Fruit fly (Drosophila melanogaster) whole organism, embryonic: ENCODE measurements around the gene Rab21.

Source experiments
- Aef1 ChIP-seq: fragments of 200-800 bp; sonication (Bioruptor generic); IDR thresholded peaks from 3 replicates; pipeline ENCODE4 v1.3.6; 2022; ENCODE audit warnings: missing biosample characterization, missing genetic modification characterization
- B-H2 ChIP-seq: fragments of 200-800 bp; sonication (Bioruptor generic); optimal IDR thresholded peaks from 2 replicates; lab custom pipeline; 2018; ENCODE audit warnings: missing biosample characterization, mild to moderate bottlenecking, missing genetic modification characterization
- BEAF-32 ChIP-seq: fragments of 200-800 bp; sonication (Bioruptor generic); optimal IDR thresholded peaks from 3 replicates; lab custom pipeline; 2017; ENCODE audit warnings: missing biosample characterization, missing genetic modification characterization, mild to moderate bottlenecking, moderate library complexity, missing genetic modification reagents
- CG10274 ChIP-seq: fragments of 200-800 bp; sonication (Bioruptor generic); optimal IDR thresholded peaks from 3 replicates; lab custom pipeline; 2017; ENCODE audit warnings: missing biosample characterization, mild to moderate bottlenecking, missing genetic modification characterization
- CG10565 ChIP-seq: fragments of 200-800 bp; sonication (Bioruptor generic); optimal IDR thresholded peaks from 3 replicates; lab custom pipeline; 2016; ENCODE audit warnings: missing biosample characterization, mild to moderate bottlenecking, missing genetic modification characterization
- CG10979 ChIP-seq: fragments of 200-800 bp; sonication (Bioruptor generic); optimal IDR thresholded peaks from 2 replicates; lab custom pipeline; 2018; ENCODE audit warnings: missing biosample characterization, mild to moderate bottlenecking, missing genetic modification characterization, moderate library complexity
- CG11504 ChIP-seq: fragments of 200-800 bp; sonication (Bioruptor generic); optimal IDR thresholded peaks from 3 replicates; lab custom pipeline; 2019; ENCODE audit warnings: missing biosample characterization, mild to moderate bottlenecking, missing genetic modification characterization, moderate library complexity
- CG12769 ChIP-seq: fragments of 200-800 bp; sonication (Bioruptor generic); optimal IDR thresholded peaks from 2 replicates; lab custom pipeline; 2019; ENCODE audit warnings: missing biosample characterization, mild to moderate bottlenecking, missing genetic modification characterization, moderate library complexity
- CG13424 ChIP-seq: fragments of 200-800 bp; sonication (Bioruptor generic); optimal IDR thresholded peaks from 2 replicates; lab custom pipeline; 2019; ENCODE audit warnings: missing biosample characterization, mild to moderate bottlenecking, missing genetic modification characterization, moderate library complexity
- CG14014 ChIP-seq: fragments of 200-800 bp; sonication (Bioruptor generic); IDR thresholded peaks from 2 replicates; pipeline ENCODE4 v1.3.6; 2022; ENCODE audit warnings: missing biosample characterization, missing genetic modification characterization
- CG14050 ChIP-seq: fragments of 200-800 bp; sonication (Bioruptor generic); IDR thresholded peaks from 3 replicates; pipeline ENCODE4 v1.3.6; 2022; ENCODE audit warnings: missing biosample characterization, missing genetic modification characterization
- CG15073 ChIP-seq: fragments of 200-800 bp; sonication (Bioruptor generic); optimal IDR thresholded peaks from 2 replicates; lab custom pipeline; 2016; ENCODE audit warnings: missing biosample characterization, missing genetic modification characterization
- CG15514 ChIP-seq: fragments of 200-800 bp; sonication (Bioruptor generic); optimal IDR thresholded peaks from 3 replicates; lab custom pipeline; 2017; ENCODE audit warnings: missing biosample characterization, missing genetic modification characterization, mild to moderate bottlenecking, moderate library complexity, missing genetic modification reagents
- CG16813 ChIP-seq: fragments of 200-800 bp; sonication (Bioruptor generic); IDR thresholded peaks from 3 replicates; pipeline ENCODE4 v1.3.6; 2022; ENCODE audit warnings: missing biosample characterization, missing genetic modification characterization; ENCODE audit not compliant: partially characterized antibody
- CG17361 ChIP-seq: fragments of 200-800 bp; sonication (Bioruptor generic); IDR thresholded peaks from 3 replicates; pipeline ENCODE4 v1.3.6; 2022; ENCODE audit warnings: missing biosample characterization, missing genetic modification characterization
- CG17568 ChIP-seq: fragments of 200-800 bp; sonication (Bioruptor generic); optimal IDR thresholded peaks from 2 replicates; lab custom pipeline; 2018; ENCODE audit warnings: missing biosample characterization, mild to moderate bottlenecking, missing genetic modification characterization, moderate library complexity
- CG17912 ChIP-seq: fragments of 200-800 bp; sonication (Bioruptor generic); optimal IDR thresholded peaks from 2 replicates; lab custom pipeline; 2018; ENCODE audit warnings: missing biosample characterization, mild to moderate bottlenecking, missing genetic modification characterization
- CG18262 ChIP-seq: fragments of 200-800 bp; optimal IDR thresholded peaks from 3 replicates; lab custom pipeline; 2019; ENCODE audit warnings: missing biosample characterization, mild to moderate bottlenecking, missing genetic modification characterization, moderate library complexity
- CG18476 ChIP-seq: fragments of 200-800 bp; sonication (Bioruptor generic); optimal IDR thresholded peaks from 2 replicates; lab custom pipeline; 2016; ENCODE audit warnings: missing biosample characterization, mild to moderate bottlenecking, missing genetic modification characterization
- CG2678 ChIP-seq: fragments of 200-800 bp; sonication (Bioruptor generic); optimal IDR thresholded peaks from 3 replicates; lab custom pipeline; 2019; ENCODE audit warnings: missing biosample characterization, mild to moderate bottlenecking, missing genetic modification characterization, moderate library complexity
- CG3281 ChIP-seq: fragments of 200-800 bp; sonication (Bioruptor generic); optimal IDR thresholded peaks from 3 replicates; lab custom pipeline; 2017; ENCODE audit warnings: missing biosample characterization, mild to moderate bottlenecking, missing genetic modification characterization
- CG4730 ChIP-seq: fragments of 200-800 bp; sonication (Bioruptor generic); IDR thresholded peaks from 2 replicates; pipeline ENCODE4 v1.3.6; 2022; ENCODE audit warnings: missing biosample characterization, missing genetic modification characterization
- CG6272 ChIP-seq: fragments of 200-800 bp; sonication (Bioruptor generic); IDR thresholded peaks from 2 replicates; pipeline ENCODE4 v1.3.6; 2022; ENCODE audit warnings: missing biosample characterization, missing genetic modification characterization
- CG7556 ChIP-seq: fragments of 200-800 bp; sonication (Bioruptor generic); optimal IDR thresholded peaks from 2 replicates; lab custom pipeline; 2017; ENCODE audit warnings: missing biosample characterization, mild to moderate bottlenecking, missing genetic modification characterization
- CG7839 ChIP-seq: fragments of 200-800 bp; sonication (Bioruptor generic); optimal IDR thresholded peaks from 3 replicates; lab custom pipeline; 2018; ENCODE audit warnings: missing biosample characterization, mild to moderate bottlenecking, missing genetic modification characterization, moderate library complexity
- CG7928 ChIP-seq: fragments of 200-800 bp; sonication (Bioruptor generic); optimal IDR thresholded peaks from 2 replicates; lab custom pipeline; 2017; ENCODE audit warnings: missing biosample characterization, mild to moderate bottlenecking, missing genetic modification characterization
- CG8089 ChIP-seq: fragments of 200-800 bp; sonication (Bioruptor generic); optimal IDR thresholded peaks from 3 replicates; lab custom pipeline; 2016; ENCODE audit warnings: missing biosample characterization, missing genetic modification characterization
- CG8281 ChIP-seq: fragments of 200-800 bp; sonication (Bioruptor generic); optimal IDR thresholded peaks from 2 replicates; lab custom pipeline; 2018; ENCODE audit warnings: missing biosample characterization, mild to moderate bottlenecking, missing genetic modification characterization, moderate library complexity
- CG9727 ChIP-seq: fragments of 200-800 bp; sonication (Bioruptor generic); optimal IDR thresholded peaks from 3 replicates; lab custom pipeline; 2017; ENCODE audit warnings: missing biosample characterization, mild to moderate bottlenecking, missing genetic modification characterization
- CoRest ChIP-seq: fragments of 200-800 bp; sonication (Bioruptor generic); optimal IDR thresholded peaks from 3 replicates; lab custom pipeline; 2018; ENCODE audit warnings: missing biosample characterization, mild to moderate bottlenecking, missing genetic modification characterization, moderate library complexity
- Hr3 ChIP-seq: fragments of 200-800 bp; sonication (Bioruptor generic); optimal IDR thresholded peaks from 3 replicates; lab custom pipeline; 2016; ENCODE audit warnings: missing biosample characterization, missing genetic modification characterization
- MESR4 ChIP-seq: fragments of 200-800 bp; sonication (Bioruptor generic); optimal IDR thresholded peaks from 2 replicates; lab custom pipeline; 2018; ENCODE audit warnings: missing biosample characterization, mild to moderate bottlenecking, missing genetic modification characterization, moderate library complexity
- Sox100B ChIP-seq: fragments of 200-800 bp; sonication (Bioruptor generic); optimal IDR thresholded peaks from 3 replicates; lab custom pipeline; 2018; ENCODE audit warnings: missing biosample characterization, mild to moderate bottlenecking, missing genetic modification characterization
- Sox102F ChIP-seq: fragments of 200-800 bp; sonication (Bioruptor generic); optimal IDR thresholded peaks from 2 replicates; lab custom pipeline; 2018; ENCODE audit warnings: missing biosample characterization, mild to moderate bottlenecking, missing genetic modification characterization, moderate library complexity
- Spps ChIP-seq: fragments of 200-800 bp; sonication (Bioruptor generic); optimal IDR thresholded peaks from 2 replicates; lab custom pipeline; 2018; ENCODE audit warnings: missing biosample characterization, mild to moderate bottlenecking, missing genetic modification characterization
- ac ChIP-seq: fragments of 200-800 bp; sonication (Bioruptor generic); optimal IDR thresholded peaks from 3 replicates; lab custom pipeline; 2017; ENCODE audit warnings: missing biosample characterization, mild to moderate bottlenecking, missing genetic modification characterization
- dan ChIP-seq: fragments of 200-800 bp; sonication (Bioruptor generic); IDR thresholded peaks from 2 replicates; pipeline ENCODE4 v1.3.6; 2022; ENCODE audit warnings: missing biosample characterization, missing genetic modification characterization
- dmrt99B ChIP-seq: fragments of 200-800 bp; sonication (Bioruptor generic); optimal IDR thresholded peaks from 2 replicates; lab custom pipeline; 2018; ENCODE audit warnings: missing biosample characterization, mild to moderate bottlenecking, missing genetic modification characterization, moderate library complexity
- eve ChIP-seq, 2 experiments: fragments of >200 bp; optimal IDR thresholded peaks; 2 replicates each; lab custom pipeline; 2017; ENCODE audit warnings: missing biosample characterization in 2 of 2, missing genetic modification characterization in 2 of 2
- ewg ChIP-seq: fragments of 200-800 bp; sonication (Bioruptor generic); optimal IDR thresholded peaks from 3 replicates; lab custom pipeline; 2017; ENCODE audit warnings: mild to moderate bottlenecking, missing biosample characterization, missing genetic modification reagents, missing genetic modification characterization
- fru ChIP-seq: fragments of >200 bp; optimal IDR thresholded peaks from 2 replicates; lab custom pipeline; 2017
- fu2 ChIP-seq: fragments of 200-800 bp; sonication (Bioruptor generic); optimal IDR thresholded peaks from 2 replicates; lab custom pipeline; 2016; ENCODE audit warnings: missing biosample characterization, missing genetic modification characterization
- gce ChIP-seq: fragments of 200-800 bp; sonication (Bioruptor generic); IDR thresholded peaks from 3 replicates; pipeline ENCODE4 v1.3.6; 2022; ENCODE audit warnings: missing biosample characterization, missing genetic modification characterization
- mam ChIP-seq: fragments of 200-800 bp; sonication (Bioruptor generic); optimal IDR thresholded peaks from 3 replicates; lab custom pipeline; 2016; ENCODE audit warnings: missing biosample characterization, missing genetic modification characterization
- mld ChIP-seq: fragments of 200-800 bp; sonication (Bioruptor generic); IDR thresholded peaks from 3 replicates; pipeline ENCODE4 v1.3.6; 2022; ENCODE audit warnings: missing biosample characterization, missing genetic modification characterization; ENCODE audit not compliant: partially characterized antibody
- pros ChIP-seq: fragments of 200-800 bp; sonication (Bioruptor generic); optimal IDR thresholded peaks from 3 replicates; lab custom pipeline; 2019; ENCODE audit warnings: missing biosample characterization, mild to moderate bottlenecking, missing genetic modification characterization, moderate library complexity
- sqz ChIP-seq: fragments of 200-800 bp; sonication (Bioruptor generic); optimal IDR thresholded peaks from 3 replicates; lab custom pipeline; 2018; ENCODE audit warnings: missing biosample characterization, mild to moderate bottlenecking, missing genetic modification characterization
- tgo ChIP-seq: fragments of 200-800 bp; sonication (Bioruptor generic); IDR thresholded peaks from 3 replicates; pipeline ENCODE4 v1.3.6; 2022; ENCODE audit warnings: missing biosample characterization, missing genetic modification characterization

Gene Rab21

dm6 chrX:23004598-23005469 is 8.4 kb downstream of the Rab21 start, which contains the start of the genes stnA and stnB (continued):
- TF ChIP-seq CG4730 (GFP tag; lab: Robert Waterston, UW): peak; percentile 30; the same call in 1 of the 2 replicates
- TF ChIP-seq Aef1: 0 out of 3 replicates have a peak, but pooled peaks have one; percentile 18
- TF ChIP-seq CG7839 (tag; lab: Kevin White, UChicago): peak; percentile 39
- peak; percentile 61 for TF ChIP-seq CG2678 (tag; lab: Kevin White, UChicago)
- TF ChIP-seq gce (GFP tag; lab: Robert Waterston, UW): no peak
- no peak for TF ChIP-seq CG17912 (GFP tag; lab: Kevin White, UChicago)
- no peak for TF ChIP-seq MESR4
- peak; percentile 54 for TF ChIP-seq CG11504
- TF ChIP-seq CG13424 (tag; lab: Kevin White, UChicago): peak; percentile 44
- TF ChIP-seq tgo (GFP tag; lab: Robert Waterston, UW): 0 out of 3 replicates have a peak, but pooled peaks have one; percentile 16
- TF ChIP-seq CG12769 (tag; lab: Kevin White, UChicago): no peak
- no peak for TF ChIP-seq B-H2
- TF ChIP-seq CG18262 (tag; lab: Kevin White, UChicago): peak; percentile 4
- TF ChIP-seq Spps (tag; lab: Kevin White, UChicago): no peak
- TF ChIP-seq Sox100B (GFP tag; lab: Kevin White, UChicago): peak; percentile 14
- TF ChIP-seq BEAF-32 (GFP tag; lab: Kevin White, UChicago): peak; percentile 17
- TF ChIP-seq fu2 (GFP tag; lab: Kevin White, UChicago): no peak
- TF ChIP-seq CG17361 (GFP tag; lab: Robert Waterston, UW): 0 out of 3 replicates have a peak, but pooled peaks have one; percentile 34
- no peak for TF ChIP-seq sqz (GFP tag; lab: Kevin White, UChicago)
- peak in 1 of 2 experiments; percentile 13 for TF ChIP-seq eve (GFP tag; optimal IDR thresholded peaks at IDR 0.05; lab: Kevin White, UChicago)
- TF ChIP-seq CoRest (tag; lab: Kevin White, UChicago): peak; percentile 14
- TF ChIP-seq pros (GFP tag; lab: Kevin White, UChicago): no peak
- no peak for TF ChIP-seq fru (lab: Kevin White, UChicago)
- peak; percentile 29 for TF ChIP-seq Sox102F (GFP tag; lab: Kevin White, UChicago)
- no peak for TF ChIP-seq CG9727 (GFP tag; lab: Kevin White, UChicago)
- peak; percentile 19 for TF ChIP-seq mam (GFP tag; lab: Kevin White, UChicago)
- peak; percentile 50 for TF ChIP-seq CG7928 (GFP tag; lab: Kevin White, UChicago)
- TF ChIP-seq dmrt99B (tag; lab: Kevin White, UChicago): peak; percentile 45
- no peak for TF ChIP-seq CG10565 (GFP tag; lab: Kevin White, UChicago)
- peak; percentile 94 for TF ChIP-seq ewg (GFP tag; lab: Kevin White, UChicago)
- TF ChIP-seq dan: no peak
- TF ChIP-seq CG14050 (GFP tag; lab: Robert Waterston, UW): no peak
- peak; percentile 31 for TF ChIP-seq CG10274 (GFP tag; lab: Kevin White, UChicago)
- TF ChIP-seq CG14014: 0 out of 2 replicates have a peak, but pooled peaks have one; percentile 43
- peak; percentile 67 for TF ChIP-seq CG15514 (GFP tag; lab: Kevin White, UChicago)
- TF ChIP-seq CG6272 (GFP tag; lab: Robert Waterston, UW): no peak
- peak; percentile 26 for TF ChIP-seq CG3281 (GFP tag; lab: Kevin White, UChicago)
- TF ChIP-seq CG8281: no peak
- no peak for TF ChIP-seq CG17568 (GFP tag; lab: Kevin White, UChicago)
- TF ChIP-seq Hr3: no peak
- TF ChIP-seq CG8089 (GFP tag; lab: Kevin White, UChicago): no peak
- TF ChIP-seq CG15073: no peak
- TF ChIP-seq CG7556 (GFP tag; lab: Kevin White, UChicago): peak; percentile 23
- no peak for TF ChIP-seq CG16813
- no peak for TF ChIP-seq mld (GFP tag; lab: Robert Waterston, UW)
- no peak for TF ChIP-seq ac (GFP tag; lab: Kevin White, UChicago)
- no peak for TF ChIP-seq CG10979 (tag; lab: Kevin White, UChicago)
- TF ChIP-seq CG18476 (GFP tag; lab: Kevin White, UChicago): no peak
